Worm (Caenorhabditis elegans) whole organism, L2 larva: Measurements from ENCODE around the gene cwn-2.

Source experiments
- nhr-11 ChIP-seq: fragments of 150-350 bp; optimal IDR thresholded peaks from 2 replicates; lab custom pipeline; 2014; ENCODE audit warnings: missing biosample characterization, missing genetic modification characterization
- snpc-4 ChIP-seq: fragments of 150-350 bp; optimal IDR thresholded peaks from 2 replicates; lab custom pipeline; 2014; ENCODE audit warnings: missing biosample characterization, missing genetic modification characterization
- ztf-4 ChIP-seq: fragments of 150-350 bp; optimal IDR thresholded peaks from 2 replicates; lab custom pipeline; 2014; ENCODE audit warnings: missing biosample characterization, missing genetic modification characterization

DNA sequence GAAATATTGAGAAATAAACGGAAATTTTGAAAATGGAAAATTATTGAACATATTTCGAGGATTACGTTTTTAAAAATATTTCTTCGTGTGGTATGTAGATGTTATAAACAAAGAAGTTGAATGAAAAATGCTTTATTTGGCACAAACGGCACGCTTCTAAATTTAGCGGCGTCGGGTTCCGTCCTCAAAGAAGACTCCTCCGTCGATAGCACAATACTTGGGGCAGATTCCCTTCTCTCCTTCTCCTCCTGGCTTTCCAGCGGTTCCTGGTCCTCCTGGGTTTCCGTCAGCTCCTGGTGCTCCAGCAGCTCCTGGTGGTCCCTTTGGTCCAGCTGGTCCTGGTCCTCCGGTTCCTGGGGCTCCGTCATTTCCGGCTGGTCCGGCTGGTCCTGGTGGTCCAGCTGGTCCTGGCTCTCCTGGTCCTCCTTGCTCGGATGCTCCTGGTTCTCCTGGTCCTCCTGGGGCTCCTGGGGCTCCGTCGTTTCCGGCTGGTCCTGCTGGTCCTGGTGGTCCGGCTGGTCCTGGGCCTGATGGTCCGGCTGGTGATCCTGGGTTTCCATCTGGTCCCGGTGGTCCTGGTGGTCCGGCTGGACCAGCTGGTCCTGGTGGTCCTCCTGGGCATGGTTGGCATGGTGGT lies 16.8 kb downstream of the cwn-2 start, which contains the start of gene W01B6.8:
- TF ChIP-seq snpc-4 (tag; lab: Kevin White, UChicago) (no peak), ztf-4 (no peak), nhr-11 (tag; lab: Kevin White, UChicago) (no peak)
